Worm (Caenorhabditis elegans) whole organism, young adult: ENCODE data around the gene hmgr-1.

Source experiments
- F33H1.4 ChIP-seq: fragments of 200-800 bp; sonication (Bioruptor generic); IDR thresholded peaks from 2 replicates; pipeline ENCODE4 v1.3.6; 2022; ENCODE audit warnings: missing genetic modification reagents, missing genetic modification characterization, missing compliant biosample characterization
- aptf-3 ChIP-seq: fragments of 200-800 bp; sonication (Bioruptor generic); IDR thresholded peaks from 2 replicates; pipeline ENCODE4 v1.3.6; 2022; ENCODE audit warnings: missing genetic modification characterization, missing compliant biosample characterization
- attf-5 ChIP-seq: fragments of 200-800 bp; sonication (Bioruptor generic); optimal IDR thresholded peaks from 2 replicates; lab custom pipeline; 2018; ENCODE audit warnings: mild to moderate bottlenecking, missing genetic modification characterization, missing compliant biosample characterization
- ceh-100 ChIP-seq: fragments of 200-800 bp; sonication (Bioruptor generic); IDR thresholded peaks from 2 replicates; pipeline ENCODE4 v1.3.6; 2022; ENCODE audit warnings: missing genetic modification reagents, missing genetic modification characterization, missing compliant biosample characterization
- hlh-12 ChIP-seq: sonication (generic microtip); optimal IDR thresholded peaks from 2 replicates; lab custom pipeline; 2016; ENCODE audit warnings: missing genetic modification characterization, missing compliant biosample characterization
- hmg-1.2 ChIP-seq: fragments of 200-800 bp; sonication (Bioruptor generic); IDR thresholded peaks from 2 replicates; pipeline ENCODE4 v1.3.6; 2022; ENCODE audit warnings: missing genetic modification reagents, missing genetic modification characterization, missing compliant biosample characterization
- nhr-179 ChIP-seq: sonication (generic microtip); optimal IDR thresholded peaks from 2 replicates; lab custom pipeline; 2016; ENCODE audit warnings: mild to moderate bottlenecking, missing genetic modification characterization, missing compliant biosample characterization
- pha-4 ChIP-seq: fragments of 150-350 bp; sonication (generic microtip); optimal IDR thresholded peaks from 2 replicates; lab custom pipeline; 2014; ENCODE audit warnings: missing biosample characterization, missing genetic modification reagents, missing genetic modification characterization

DNA sequence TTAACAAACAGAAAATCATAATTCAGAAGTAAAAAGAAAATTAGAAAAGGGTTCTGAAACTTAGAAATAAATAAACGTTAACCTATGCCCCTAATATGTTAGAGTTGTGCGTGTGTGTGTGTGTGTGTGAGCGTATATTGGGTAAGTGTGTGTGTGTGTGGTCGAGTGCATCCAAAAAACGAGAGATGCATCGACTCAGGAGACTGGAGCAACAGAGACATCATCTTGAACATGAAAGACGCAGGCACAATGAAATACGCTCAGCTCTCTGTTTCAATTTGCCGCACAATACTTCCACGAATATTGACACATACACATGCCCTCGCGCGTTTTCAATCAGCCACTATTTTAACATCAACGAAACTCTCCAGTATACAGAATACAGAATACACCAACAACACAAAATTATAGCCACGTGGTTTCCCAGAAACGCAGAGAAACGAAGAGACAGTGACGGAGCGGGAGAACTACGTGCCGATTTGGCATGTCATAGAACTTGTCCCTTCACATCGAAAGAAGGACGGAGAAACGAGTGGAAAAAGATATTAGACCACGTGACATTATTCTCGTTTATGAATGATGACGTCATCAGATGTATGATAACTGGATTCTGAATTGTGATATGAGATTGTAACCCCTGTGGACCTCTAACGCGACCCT lies 17.0 kb downstream of the hmgr-1 start:
- TF ChIP-seq aptf-3 (GFP tag; lab: Robert Waterston, UW) (no peak), pha-4 (no peak), ceh-100 (GFP tag; lab: Robert Waterston, UW) (no peak), hlh-12 (tag; lab: Kevin White, UChicago) (no peak), hmg-1.2 (GFP tag; lab: Robert Waterston, UW) (peak; percentile 24; the same call in 1 of the 2 replicates), F33H1.4 (GFP tag; lab: Robert Waterston, UW) (0 out of 2 replicates have a peak, but pooled peaks have one; percentile 14), nhr-179 (no peak), attf-5 (GFP tag; lab: Kevin White, UChicago) (peak; percentile 69)
